Worm (Caenorhabditis elegans) whole organism, mixed stage, embryonic: ENCODE measurements around the gene F58F6.6.
"Not testable (repeated sequence)": the region's sequence is repeated elsewhere in the genome, so short reads cannot be mapped to it uniquely, and the experiment has no call there.

ENCODE experiments used
- bed-3 ChIP-seq: fragments of 200-800 bp; sonication (Bioruptor generic); optimal IDR thresholded peaks from 3 replicates; lab custom pipeline; 2018; ENCODE audit warnings: mild to moderate bottlenecking, missing genetic modification characterization, moderate library complexity, missing compliant biosample characterization
- drap-1 ChIP-seq: fragments of 200-800 bp; sonication (Bioruptor generic); optimal IDR thresholded peaks from 3 replicates; lab custom pipeline; 2018; ENCODE audit warnings: mild to moderate bottlenecking, missing genetic modification characterization, missing compliant biosample characterization
- elt-3 ChIP-seq: fragments of 150-350 bp; optimal IDR thresholded peaks from 2 replicates; lab custom pipeline; 2014; ENCODE audit warnings: missing biosample characterization, missing genetic modification characterization
- flh-1 ChIP-seq: fragments of 200-800 bp; sonication (Bioruptor generic); optimal IDR thresholded peaks from 2 replicates; lab custom pipeline; 2018; ENCODE audit warnings: mild to moderate bottlenecking, missing genetic modification characterization, moderate library complexity, missing compliant biosample characterization
- ham-2 ChIP-seq: fragments of 200-800 bp; sonication (Bioruptor generic); optimal IDR thresholded peaks from 2 replicates; lab custom pipeline; 2018; ENCODE audit warnings: mild to moderate bottlenecking, missing genetic modification characterization, missing compliant biosample characterization
- hlh-1 ChIP-seq: fragments of 150-350 bp; optimal IDR thresholded peaks from 2 replicates; lab custom pipeline; 2014; ENCODE audit warnings: missing biosample characterization, missing genetic modification reagents, missing genetic modification characterization
- lin-13 ChIP-seq: fragments of 150-350 bp; optimal IDR thresholded peaks from 2 replicates; lab custom pipeline; 2014; ENCODE audit warnings: missing biosample characterization, missing genetic modification characterization
- lsy-2 ChIP-seq: fragments of 150-350 bp; optimal IDR thresholded peaks from 2 replicates; lab custom pipeline; 2014; ENCODE audit warnings: missing biosample characterization, missing genetic modification characterization
- mab-5 ChIP-seq: fragments of 150-350 bp; optimal IDR thresholded peaks from 2 replicates; lab custom pipeline; 2014; ENCODE audit warnings: missing biosample characterization, missing genetic modification characterization
- mep-1 ChIP-seq: fragments of 150-350 bp; optimal IDR thresholded peaks from 2 replicates; lab custom pipeline; 2017; ENCODE audit warnings: missing biosample characterization, missing genetic modification reagents, missing genetic modification characterization, inconsistent platforms
- nhr-12 ChIP-seq: fragments of 150-350 bp; optimal IDR thresholded peaks from 2 replicates; lab custom pipeline; 2014; ENCODE audit warnings: missing biosample characterization, missing genetic modification characterization
- nhr-237 ChIP-seq: fragments of 150-350 bp; optimal IDR thresholded peaks from 2 replicates; lab custom pipeline; 2014; ENCODE audit warnings: missing biosample characterization, missing genetic modification characterization
- nhr-28 ChIP-seq: fragments of 150-350 bp; optimal IDR thresholded peaks from 2 replicates; lab custom pipeline; 2014; ENCODE audit warnings: missing biosample characterization, missing genetic modification characterization
- nhr-76 ChIP-seq: sonication (generic microtip); optimal IDR thresholded peaks from 2 replicates; lab custom pipeline; 2017; ENCODE audit warnings: missing biosample characterization, missing genetic modification characterization
- pha-4 ChIP-seq: fragments of 150-350 bp; optimal IDR thresholded peaks from 2 replicates; lab custom pipeline; 2018; ENCODE audit warnings: missing biosample characterization, missing genetic modification reagents, missing genetic modification characterization
- sem-2 ChIP-seq: fragments of 200-800 bp; sonication (Bioruptor generic); optimal IDR thresholded peaks from 2 replicates; lab custom pipeline; 2018; ENCODE audit warnings: mild to moderate bottlenecking, missing genetic modification characterization, missing compliant biosample characterization
- snpc-4 ChIP-seq: fragments of 150-350 bp; optimal IDR thresholded peaks from 2 replicates; lab custom pipeline; 2014; ENCODE audit warnings: missing biosample characterization, missing genetic modification characterization
- sptf-1 ChIP-seq: sonication (generic microtip); optimal IDR thresholded peaks from 2 replicates; lab custom pipeline; 2017; ENCODE audit warnings: mild to moderate bottlenecking, missing genetic modification characterization, moderate library complexity, missing compliant biosample characterization
- tbx-8 ChIP-seq: fragments of 200-800 bp; sonication (Bioruptor generic); optimal IDR thresholded peaks from 2 replicates; lab custom pipeline; 2018; ENCODE audit warnings: mild to moderate bottlenecking, missing genetic modification characterization, moderate library complexity, missing compliant biosample characterization
- unc-120 ChIP-seq: sonication (generic microtip); optimal IDR thresholded peaks from 2 replicates; lab custom pipeline; 2017; ENCODE audit warnings: missing genetic modification characterization, missing compliant biosample characterization; ENCODE audit not compliant: poor library complexity, severe bottlenecking
- unc-39 ChIP-seq: fragments of 150-350 bp; optimal IDR thresholded peaks from 2 replicates; lab custom pipeline; 2014; ENCODE audit warnings: missing biosample characterization, missing genetic modification characterization
- zip-8 ChIP-seq: fragments of 150-350 bp; optimal IDR thresholded peaks from 2 replicates; lab custom pipeline; 2014; ENCODE audit warnings: missing biosample characterization, missing genetic modification characterization
- ztf-11 ChIP-seq: fragments of 150-350 bp; optimal IDR thresholded peaks from 2 replicates; lab custom pipeline; 2014; ENCODE audit warnings: missing biosample characterization, missing genetic modification characterization

Gene F58F6.6

DNA sequence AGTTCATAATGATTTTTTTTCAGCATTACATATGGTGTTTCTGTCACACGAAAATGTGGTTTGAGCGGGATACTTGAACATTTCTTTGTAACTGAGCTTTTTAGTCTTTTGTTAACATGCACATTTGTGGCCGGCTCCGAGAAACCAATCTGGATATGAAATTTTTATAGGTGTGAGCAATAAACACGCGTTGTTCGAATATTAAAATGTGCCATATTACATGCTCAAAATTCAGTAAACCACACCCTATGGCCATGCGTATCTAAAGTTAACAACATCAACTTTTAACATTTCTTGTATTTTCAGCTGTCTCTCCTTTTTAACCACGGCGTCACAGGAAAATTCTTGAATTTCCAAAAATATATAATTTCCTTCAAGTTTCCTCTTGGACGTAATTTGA, at the start of gene F58F6.6:
Gene F58F6.6, plus strand, starts transcription at position 301 of the 400 bp plus-strand sequence.
- TF ChIP-seq mab-5 (tag; lab: Kevin White, UChicago); tbx-8 (GFP tag; lab: Kevin White, UChicago); zip-8 (tag; lab: Kevin White, UChicago): not testable (repeated sequence)
- TF ChIP-seq, all 35 proteins: peak for 0; not testable (repeated sequence) for 35

DNA sequence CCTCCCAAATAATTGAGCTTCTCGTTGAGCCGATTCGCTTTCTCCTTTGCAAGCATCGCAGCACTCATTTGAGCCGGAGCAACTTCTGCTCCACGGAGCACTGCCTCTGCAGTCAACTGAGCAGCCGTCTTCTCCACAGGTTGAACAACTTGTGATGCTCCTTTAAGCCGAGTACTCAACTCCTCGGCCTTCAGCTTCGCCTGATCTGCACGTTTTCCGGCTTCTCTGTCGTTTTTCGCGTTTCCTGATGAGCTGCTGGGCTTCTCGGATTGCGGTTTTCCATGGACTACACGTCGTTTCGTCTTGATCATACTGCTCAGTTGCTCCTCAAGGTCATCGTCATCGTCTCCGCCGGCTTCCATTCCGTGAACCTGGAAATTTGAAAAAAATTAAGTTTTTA, 41.9 kb upstream of the F58F6.6 start:
- TF ChIP-seq bed-3: no peak

DNA sequence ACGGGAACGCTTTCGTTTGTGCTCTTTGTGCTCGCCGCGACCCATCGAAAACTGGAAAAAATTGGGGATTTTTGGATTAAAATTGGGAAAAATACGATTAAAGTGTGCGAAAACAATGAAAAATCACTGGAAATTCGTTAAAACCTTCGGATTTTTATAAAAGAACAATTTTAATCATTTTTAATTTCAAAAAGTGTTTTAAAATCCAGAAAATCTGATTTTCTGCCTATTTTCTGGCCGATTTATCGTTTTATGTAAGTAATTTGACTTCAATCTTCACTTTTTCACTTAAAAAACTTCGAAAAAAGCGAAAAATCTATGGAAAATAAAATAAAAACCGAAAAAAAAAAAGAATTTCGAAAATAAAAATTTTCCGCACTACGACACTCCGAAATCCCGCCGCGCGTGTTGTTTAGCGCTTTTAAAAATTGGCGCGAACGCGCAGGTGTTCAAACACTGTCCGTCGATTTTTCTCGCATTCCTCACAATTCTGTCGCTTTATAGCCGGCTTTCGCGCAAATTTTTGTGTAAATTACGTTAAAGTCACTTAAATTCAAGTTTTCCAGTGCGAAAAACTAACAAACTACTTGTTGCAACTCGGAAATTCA, 31.2 kb upstream of the F58F6.6 start, which contains the start of the genes ddx-46 and F53H1.4:
Gene ddx-46, minus strand, starts transcription at position 51 of the 608 bp plus-strand sequence.
Gene F53H1.4, plus strand, starts transcription at position 567 of the 608 bp plus-strand sequence.
- peak; percentile 21 for TF ChIP-seq mep-1 (tag; lab: Kevin White, UChicago)
- TF ChIP-seq nhr-28 (tag; lab: Kevin White, UChicago): no peak
- peak; percentile 24 for TF ChIP-seq lsy-2 (tag; lab: Kevin White, UChicago)
- TF ChIP-seq hlh-1 (tag; lab: Kevin White, UChicago): peak; percentile 25
- peak; percentile 32 for TF ChIP-seq lin-13 (tag; lab: Kevin White, UChicago)

DNA sequence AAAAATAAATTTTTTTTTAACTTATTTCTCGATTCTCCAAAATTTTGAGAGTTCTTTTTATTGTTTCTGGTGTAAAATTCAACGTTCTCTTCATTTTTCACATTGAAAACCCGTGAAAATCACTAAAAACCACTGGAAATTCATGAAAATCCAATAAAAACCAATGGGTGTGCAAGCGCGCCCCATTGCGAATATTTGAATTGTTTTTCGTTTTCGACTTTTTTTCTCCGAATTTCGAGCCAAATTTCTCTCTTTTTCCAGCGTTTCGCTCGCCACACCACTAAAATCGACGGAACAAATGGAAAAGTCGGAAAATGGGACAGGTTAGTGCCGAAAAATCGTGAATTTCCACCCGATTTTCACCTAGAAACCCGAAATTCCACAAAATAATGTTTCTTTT, 30.6 kb upstream of the F58F6.6 start:
- no peak for TF ChIP-seq tbx-8 (GFP tag; lab: Kevin White, UChicago)
- no peak for TF ChIP-seq sptf-1 (tag; lab: Kevin White, UChicago)
- TF ChIP-seq flh-1 (GFP tag; lab: Kevin White, UChicago): no peak
- no peak for TF ChIP-seq snpc-4 (tag; lab: Kevin White, UChicago)
- no peak for TF ChIP-seq sem-2 (GFP tag; lab: Kevin White, UChicago)
- TF ChIP-seq bed-3: no peak
- TF ChIP-seq nhr-76 (tag; lab: Kevin White, UChicago): no peak
- no peak for TF ChIP-seq nhr-28 (tag; lab: Kevin White, UChicago)
- TF ChIP-seq pha-4 (tag; lab: Kevin White, UChicago): no peak
- no peak for TF ChIP-seq nhr-12 (tag; lab: Kevin White, UChicago)
- TF ChIP-seq lin-13 (tag; lab: Kevin White, UChicago): no peak
- TF ChIP-seq nhr-237 (tag; lab: Kevin White, UChicago): no peak
- no peak for TF ChIP-seq lsy-2 (tag; lab: Kevin White, UChicago)
- TF ChIP-seq elt-3 (tag; lab: Kevin White, UChicago): no peak

DNA sequence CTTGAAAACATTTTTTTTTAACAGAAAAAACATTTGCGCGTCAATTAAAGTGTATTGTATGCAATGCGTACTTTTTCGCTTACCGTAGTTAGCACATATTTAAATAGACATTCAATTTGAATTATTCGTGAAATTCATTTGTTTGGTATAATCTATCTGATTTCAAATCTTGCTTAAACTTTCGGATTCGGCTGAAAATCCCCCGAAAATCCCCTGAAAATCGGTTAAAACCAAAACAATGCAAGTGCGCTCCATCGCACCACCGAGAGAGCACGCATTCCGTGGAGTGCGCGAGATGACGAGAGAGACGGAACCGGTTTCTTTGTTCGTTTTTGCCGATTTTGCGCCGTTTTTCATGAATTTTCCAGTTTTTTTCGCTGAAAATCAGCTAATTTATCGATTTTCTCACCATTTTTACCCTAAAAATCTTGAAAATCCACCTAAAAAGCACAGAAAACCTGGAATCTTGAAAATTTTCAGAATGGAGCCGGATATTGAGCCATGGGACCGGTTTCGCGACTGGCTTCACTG, 12.1 kb upstream of the F58F6.6 start, which contains the start of gene F53H1.3:
Gene F53H1.3, plus strand, starts transcription at position 481 of the 531 bp plus-strand sequence.
- peak; percentile 60 for TF ChIP-seq lsy-2 (tag; lab: Kevin White, UChicago)
- no peak for TF ChIP-seq snpc-4 (tag; lab: Kevin White, UChicago)

DNA sequence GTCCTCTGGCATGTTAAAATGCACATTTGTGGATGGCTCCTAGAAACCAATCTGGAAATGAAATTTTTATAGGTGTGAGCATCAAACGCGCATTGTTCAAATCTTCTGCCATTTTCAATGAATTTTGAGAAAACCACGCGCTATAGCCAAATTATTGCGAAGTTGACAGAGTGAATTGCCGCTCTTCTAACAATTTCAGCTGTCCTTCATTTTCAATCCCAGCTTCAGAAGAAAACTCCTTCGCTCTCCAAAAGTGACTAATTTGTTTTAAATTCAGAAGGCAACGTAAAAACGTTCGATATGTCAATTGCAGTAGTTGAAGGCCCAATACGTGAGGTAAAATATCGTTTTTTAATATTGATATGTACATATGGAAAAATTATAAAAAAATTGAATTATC, 2.5 kb downstream of the F58F6.6 start, which contains the start of gene F58F6.5:
Gene F58F6.5, plus strand, starts transcription at position 301 of the 400 bp plus-strand sequence.
- not testable (repeated sequence) for TF ChIP-seq nhr-28, zip-8, unc-120 (tag; lab: Kevin White, UChicago)

DNA sequence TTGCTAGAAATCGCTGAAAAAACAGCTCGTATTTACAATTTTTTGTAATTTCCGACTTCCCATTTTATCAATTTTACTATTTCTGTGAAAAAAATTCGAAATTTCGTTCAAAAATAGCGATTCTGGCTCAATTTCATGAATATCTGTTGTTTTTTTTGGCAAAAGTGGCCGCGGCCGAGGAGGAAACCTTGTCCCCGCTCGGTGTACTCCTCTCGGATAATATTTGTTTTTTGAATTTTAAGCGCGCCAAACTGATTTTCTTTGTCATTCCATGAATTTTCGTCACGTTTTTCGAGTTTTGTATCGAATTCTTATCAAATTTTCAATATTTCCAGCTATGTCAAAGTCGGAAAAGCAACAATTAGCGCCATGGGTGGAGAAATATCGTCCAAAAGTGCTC, 6.1 kb downstream of the F58F6.6 start, which contains the start of gene rfc-2:
Gene rfc-2, plus strand, starts transcription at position 334 of the 400 bp plus-strand sequence.
- peak; percentile 38 for TF ChIP-seq mep-1 (tag; lab: Kevin White, UChicago)
- TF ChIP-seq drap-1 (GFP tag; lab: Kevin White, UChicago): no peak

DNA sequence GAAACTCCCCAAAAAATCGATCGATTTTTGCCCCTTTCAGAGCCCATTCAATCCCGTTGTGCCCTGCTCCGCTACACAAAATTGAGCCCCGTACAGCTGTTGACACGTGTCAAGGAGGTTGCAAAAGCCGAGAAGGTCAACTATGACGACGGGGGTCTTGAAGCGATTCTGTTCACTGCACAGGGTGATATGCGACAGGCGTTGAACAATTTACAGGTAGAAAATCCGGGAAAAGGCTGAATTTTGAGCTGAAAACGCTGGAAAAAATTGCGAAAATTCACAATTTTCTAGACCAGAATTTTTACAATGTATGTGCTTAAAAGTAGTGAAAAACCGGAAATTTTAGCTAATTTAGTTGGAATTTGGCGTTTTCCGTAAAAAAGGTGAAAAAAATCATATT, 8.5 kb downstream of the F58F6.6 start:
- TF ChIP-seq ztf-11 (no peak), unc-39 (tag; lab: Kevin White, UChicago) (no peak), ham-2 (no peak)
